Fruit fly (Drosophila melanogaster) S2 (cell line): ENCODE data around the gene und.

Experiments
- CG8478 ChIP-seq: fragments of >200 bp; optimal IDR thresholded peaks from 2 replicates; lab custom pipeline; 2018
- CTCF ChIP-seq, 2 experiments: fragments of >200 bp; optimal IDR thresholded peaks; 2 replicates each; lab custom pipeline; 2018

dm6 chr2L:9743823-9744222 lies 19.3 kb upstream of the und start:
- TF ChIP-seq CTCF (optimal IDR thresholded peaks at IDR 0.05; lab: Kevin White, UChicago) (no peak), CG8478 (no peak)
